Worm (Caenorhabditis elegans) whole organism, L4 larva: Measurements from ENCODE around the gene K09A9.6.

Source experiments
- D1046.2 ChIP-seq: fragments of 200-800 bp; sonication (Bioruptor generic); IDR thresholded peaks from 2 replicates; pipeline ENCODE4 v1.3.6; 2022; ENCODE audit warnings: missing genetic modification characterization, missing compliant biosample characterization
- F37D6.2 ChIP-seq: sonication (generic microtip); optimal IDR thresholded peaks from 2 replicates; lab custom pipeline; 2016; ENCODE audit warnings: mild to moderate bottlenecking, missing genetic modification characterization, missing compliant biosample characterization
- F44E2.7 ChIP-seq: fragments of 200-800 bp; sonication (Bioruptor generic); IDR thresholded peaks from 2 replicates; pipeline ENCODE4 v2.1.2; 2022; ENCODE audit warnings: missing genetic modification characterization, missing compliant biosample characterization
- T20F7.1 ChIP-seq: fragments of 200-800 bp; sonication (Bioruptor generic); optimal IDR thresholded peaks from 2 replicates; lab custom pipeline; 2018; ENCODE audit warnings: mild to moderate bottlenecking, missing genetic modification characterization, missing compliant biosample characterization
- ZK337.2 ChIP-seq: fragments of 200-800 bp; sonication (Bioruptor generic); IDR thresholded peaks from 2 replicates; pipeline ENCODE4 v1.3.6; 2022; ENCODE audit warnings: missing genetic modification reagents, missing genetic modification characterization, missing compliant biosample characterization
- arid-1 ChIP-seq: fragments of 200-800 bp; sonication (Bioruptor generic); conservative IDR thresholded peaks from 2 replicates; pipeline ENCODE4 v1.3.6; 2022; ENCODE audit warnings: missing genetic modification reagents, missing genetic modification characterization, missing compliant biosample characterization
- ceh-32 ChIP-seq: sonication (generic microtip); optimal IDR thresholded peaks from 2 replicates; lab custom pipeline; 2016; ENCODE audit warnings: mild to moderate bottlenecking, missing genetic modification characterization, missing compliant biosample characterization; ENCODE audit not compliant: poor library complexity
- ces-1 ChIP-seq: fragments of 150-350 bp; sonication (generic microtip); optimal IDR thresholded peaks from 4 replicates; lab custom pipeline; 2014; ENCODE audit warnings: missing biosample characterization, missing genetic modification reagents, missing genetic modification characterization
- cey-2 ChIP-seq: sonication (generic microtip); optimal IDR thresholded peaks from 3 replicates; lab custom pipeline; 2017; ENCODE audit warnings: missing genetic modification characterization, mild to moderate bottlenecking, missing compliant biosample characterization, antibody characterized with exemption, borderline replicate concordance; ENCODE audit not compliant: insufficient read depth
- daf-16 ChIP-seq, 3 experiments: sonication (generic microtip); optimal IDR thresholded peaks; 2 replicates each; lab custom pipeline; 2016 to 2017; ENCODE audit warnings: missing genetic modification characterization in 3 of 3, missing genetic modification reagents in 3 of 3, mild to moderate bottlenecking in 2 of 3, missing compliant biosample characterization in 2 of 3, missing biosample characterization in 1 of 3, moderate library complexity in 1 of 3
- dmd-6 ChIP-seq: fragments of 200-800 bp; sonication (Bioruptor generic); IDR thresholded peaks from 2 replicates; pipeline ENCODE4 v1.3.6; 2022; ENCODE audit warnings: missing genetic modification reagents, missing genetic modification characterization, missing compliant biosample characterization
- dmd-8 ChIP-seq: fragments of 200-800 bp; sonication (Bioruptor generic); IDR thresholded peaks from 2 replicates; pipeline ENCODE4 v1.3.6; 2022; ENCODE audit warnings: missing genetic modification characterization, missing compliant biosample characterization
- dve-1 ChIP-seq: sonication (generic microtip); optimal IDR thresholded peaks from 2 replicates; lab custom pipeline; 2017; ENCODE audit warnings: antibody characterized with exemption, mild to moderate bottlenecking, missing genetic modification characterization, missing compliant biosample characterization; ENCODE audit not compliant: insufficient read depth
- hlh-11 ChIP-seq: fragments of 200-800 bp; sonication (Bioruptor generic); optimal IDR thresholded peaks from 2 replicates; lab custom pipeline; 2018; ENCODE audit warnings: mild to moderate bottlenecking, missing genetic modification characterization, missing compliant biosample characterization
- lin-1 ChIP-seq: fragments of 200-800 bp; sonication (Bioruptor generic); IDR thresholded peaks from 2 replicates; pipeline ENCODE4 v1.3.6; 2022; ENCODE audit warnings: missing genetic modification reagents, missing genetic modification characterization, missing compliant biosample characterization
- lin-15B ChIP-seq: fragments of 150-350 bp; sonication (generic microtip); optimal IDR thresholded peaks from 3 replicates; lab custom pipeline; 2014; ENCODE audit warnings: missing biosample characterization, missing genetic modification characterization
- lin-39 ChIP-seq: fragments of 150-350 bp; optimal IDR thresholded peaks from 2 replicates; lab custom pipeline; 2014; ENCODE audit warnings: missing biosample characterization, missing genetic modification reagents, missing genetic modification characterization
- lir-3 ChIP-seq: sonication (generic microtip); optimal IDR thresholded peaks from 2 replicates; lab custom pipeline; 2016; ENCODE audit warnings: mild to moderate bottlenecking, missing genetic modification characterization, missing compliant biosample characterization
- lsy-2 ChIP-seq, 2 experiments: fragments of 150-350 bp in 1 of 2; sonication (generic microtip) in 1 of 2; optimal IDR thresholded peaks; 2 replicates each; lab custom pipeline; 2014 to 2017; ENCODE audit warnings: missing biosample characterization in 2 of 2, missing genetic modification characterization in 2 of 2
- mdl-1 ChIP-seq, 2 experiments: fragments of 150-350 bp in 1 of 2; sonication (generic microtip) in 1 of 2; optimal IDR thresholded peaks; 2 replicates each; lab custom pipeline; 2014 to 2017; ENCODE audit warnings: missing biosample characterization in 2 of 2, missing genetic modification characterization in 2 of 2
- mdt-29 ChIP-seq: fragments of 200-800 bp; sonication (Bioruptor generic); IDR thresholded peaks from 2 replicates; pipeline ENCODE4 v1.3.6; 2022; ENCODE audit warnings: missing genetic modification reagents, missing genetic modification characterization, missing compliant biosample characterization
- mep-1 ChIP-seq: fragments of 150-350 bp; sonication (generic microtip); optimal IDR thresholded peaks from 3 replicates; lab custom pipeline; 2014; ENCODE audit warnings: missing biosample characterization, missing genetic modification characterization
- nhr-102 ChIP-seq: sonication (generic microtip); optimal IDR thresholded peaks from 2 replicates; lab custom pipeline; 2016; ENCODE audit warnings: mild to moderate bottlenecking, missing genetic modification characterization, moderate library complexity, missing compliant biosample characterization
- nhr-11 ChIP-seq: fragments of 150-350 bp; optimal IDR thresholded peaks from 2 replicates; lab custom pipeline; 2014; ENCODE audit warnings: missing biosample characterization, missing genetic modification characterization
- nhr-28 ChIP-seq: fragments of 150-350 bp; optimal IDR thresholded peaks from 2 replicates; lab custom pipeline; 2014; ENCODE audit warnings: missing biosample characterization, missing genetic modification characterization
- pha-4 ChIP-seq, 2 experiments: fragments of 150-350 bp in 1 of 2; fragments of 200-800 bp in 1 of 2; sonication (Bioruptor generic) in 1 of 2; IDR thresholded peaks in 1 of 2; optimal IDR thresholded peaks in 1 of 2; 2 replicates each; pipeline versions ENCODE4 v1.3.6 to Lab custom; 2014 to 2022; ENCODE audit warnings: missing genetic modification characterization in 2 of 2, missing genetic modification reagents in 2 of 2, missing biosample characterization in 1 of 2, missing compliant biosample characterization in 1 of 2
- php-3 ChIP-seq: fragments of 200-800 bp; sonication (Bioruptor generic); IDR thresholded peaks from 2 replicates; pipeline ENCODE4 v1.3.6; 2022; ENCODE audit warnings: missing genetic modification reagents, missing genetic modification characterization, missing compliant biosample characterization
- snpc-1.2 ChIP-seq: fragments of 200-800 bp; sonication (Bioruptor generic); IDR thresholded peaks from 2 replicates; pipeline ENCODE4 v1.3.6; 2022; ENCODE audit warnings: missing genetic modification reagents, missing genetic modification characterization, missing compliant biosample characterization
- snpc-4 ChIP-seq: fragments of 150-350 bp; optimal IDR thresholded peaks from 2 replicates; lab custom pipeline; 2014; ENCODE audit warnings: missing biosample characterization, missing genetic modification characterization
- tra-1 ChIP-seq: fragments of 200-800 bp; sonication (Bioruptor generic); IDR thresholded peaks from 2 replicates; pipeline ENCODE4 v1.3.6; 2022; ENCODE audit warnings: missing genetic modification reagents, missing genetic modification characterization, missing compliant biosample characterization
- unc-62 ChIP-seq, 3 experiments: fragments of 150-350 bp in 1 of 3; sonication (generic microtip); optimal IDR thresholded peaks in 2 of 3; peaks in 1 of 3; 1 replicate in 1 of 3; 2 replicates in 2 of 3; lab custom pipeline; 2014 to 2017; ENCODE audit warnings: missing biosample characterization in 3 of 3, missing genetic modification characterization in 3 of 3, missing genetic modification reagents in 3 of 3, missing genotype in 1 of 3
- zfp-3 ChIP-seq: fragments of 200-800 bp; sonication (Bioruptor generic); conservative IDR thresholded peaks from 2 replicates; pipeline ENCODE4 v1.3.6; 2022; ENCODE audit warnings: missing genetic modification reagents, missing genetic modification characterization, missing compliant biosample characterization
- zip-2 ChIP-seq: fragments of 150-350 bp; optimal IDR thresholded peaks from 2 replicates; lab custom pipeline; 2014; ENCODE audit warnings: missing biosample characterization, missing genetic modification characterization

K09A9.6 gene

DNA sequence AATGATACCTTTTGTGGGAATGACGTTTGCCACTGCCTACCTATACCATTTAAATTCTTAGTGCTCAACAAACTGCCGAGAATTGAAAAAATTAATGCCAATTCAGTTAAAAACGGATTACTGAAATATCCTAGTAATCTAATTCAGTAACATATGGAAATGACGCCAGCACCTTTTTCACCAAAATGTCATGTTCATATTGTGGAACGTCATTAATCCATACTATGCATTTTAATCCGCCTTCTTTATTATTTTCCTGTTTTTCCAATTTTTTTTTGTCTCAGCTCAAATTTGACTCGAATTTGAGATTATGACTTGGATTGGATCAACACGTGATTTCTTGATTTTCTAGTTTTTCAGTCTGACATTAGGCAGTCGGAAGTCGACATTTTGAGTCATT lies 35.6 kb upstream of the K09A9.6 start:
- TF ChIP-seq mdt-29 (GFP tag; lab: Robert Waterston, UW) (no peak), unc-62 (GFP tag; optimal IDR thresholded peaks at IDR 0.05 in 1 of 2; lab: Kevin White, UChicago) (peak in 1 of 2 experiments; percentile 0), unc-62 (tag; optimal IDR thresholded peaks at IDR 0.05; lab: Kevin White, UChicago) (no peak), zfp-3 (GFP tag; lab: Robert Waterston, UW) (no peak)

ce11 chrX:15544671-15545070 lies 32.4 kb upstream of the K09A9.6 start:
- no peak for TF ChIP-seq D1046.2 (GFP tag; lab: Robert Waterston, UW)
- peak; percentile 86 for TF ChIP-seq dmd-6 (GFP tag; lab: Robert Waterston, UW)
- TF ChIP-seq tra-1: peak; percentile 63
- no peak for TF ChIP-seq daf-16 (GFP tag; optimal IDR thresholded peaks at IDR 0.05; lab: Kevin White, UChicago)
- peak; percentile 21 for TF ChIP-seq daf-16 (tag; optimal IDR thresholded peaks at IDR 0.05; lab: Kevin White, UChicago)
- TF ChIP-seq nhr-11 (tag; lab: Kevin White, UChicago): no peak
- TF ChIP-seq php-3 (GFP tag; lab: Robert Waterston, UW): peak; percentile 94
- no peak for TF ChIP-seq lir-3 (tag; lab: Kevin White, UChicago)
- TF ChIP-seq nhr-28 (tag; lab: Kevin White, UChicago): peak; percentile 10
- TF ChIP-seq lin-15B (tag; lab: Kevin White, UChicago): no peak
- TF ChIP-seq ceh-32: no peak
- no peak for TF ChIP-seq ces-1 (GFP tag; lab: Kevin White, UChicago)
- peak; percentile 68 for TF ChIP-seq hlh-11 (tag; lab: Kevin White, UChicago)
- no peak for TF ChIP-seq F37D6.2 (tag; lab: Kevin White, UChicago)
- TF ChIP-seq dmd-8 (GFP tag; lab: Robert Waterston, UW): no peak
- no peak for TF ChIP-seq pha-4 (GFP tag; IDR thresholded peaks at IDR 0.05; lab: Robert Waterston, UW)
- no peak for TF ChIP-seq pha-4 (tag; optimal IDR thresholded peaks at IDR 0.05; lab: Kevin White, UChicago)
- no peak for TF ChIP-seq zip-2 (tag; lab: Kevin White, UChicago)
- TF ChIP-seq dve-1 (tag; lab: Kevin White, UChicago): peak; percentile 69
- 0 out of 2 replicates have a peak, but pooled peaks have one; percentile 39 for TF ChIP-seq lin-1
- no peak for TF ChIP-seq mdl-1 (tag; optimal IDR thresholded peaks at IDR 0.05; lab: Kevin White, UChicago)
- TF ChIP-seq, all 104 proteins: peak for 8

DNA sequence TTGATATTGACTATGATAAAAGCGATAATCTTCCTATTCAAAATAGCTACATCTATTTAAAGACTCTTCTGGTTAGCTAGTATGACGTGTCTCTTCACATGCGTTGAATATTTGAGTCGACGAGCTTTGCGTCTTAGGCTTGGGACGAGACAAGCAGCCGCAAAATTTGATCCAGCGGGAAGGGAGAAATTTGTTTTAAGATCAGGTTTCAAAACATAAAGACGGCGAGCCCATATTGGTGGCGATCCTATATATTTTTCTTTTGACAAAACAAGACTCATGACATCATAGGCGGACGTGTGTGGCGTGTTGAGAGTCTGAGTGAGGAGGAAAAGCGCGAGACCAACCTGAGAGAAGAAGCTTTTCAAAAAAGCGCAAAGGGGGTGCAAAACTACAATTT lies 31.6 kb upstream of the K09A9.6 start:
- no peak for TF ChIP-seq nhr-102 (tag; lab: Kevin White, UChicago)
- TF ChIP-seq lin-39: no peak
- no peak for TF ChIP-seq cey-2 (tag; lab: Kevin White, UChicago)
- no peak for TF ChIP-seq F37D6.2 (tag; lab: Kevin White, UChicago)
- 0 out of 2 replicates have a peak, but pooled peaks have one; percentile 22 for TF ChIP-seq dmd-6 (GFP tag; lab: Robert Waterston, UW)
- no peak for TF ChIP-seq lsy-2 (tag; optimal IDR thresholded peaks at IDR 0.05; lab: Kevin White, UChicago)
- no peak for TF ChIP-seq F44E2.7 (GFP tag; lab: Robert Waterston, UW)
- no peak for TF ChIP-seq ZK337.2 (GFP tag; lab: Robert Waterston, UW)
- TF ChIP-seq, all 104 proteins: peak for 1

DNA sequence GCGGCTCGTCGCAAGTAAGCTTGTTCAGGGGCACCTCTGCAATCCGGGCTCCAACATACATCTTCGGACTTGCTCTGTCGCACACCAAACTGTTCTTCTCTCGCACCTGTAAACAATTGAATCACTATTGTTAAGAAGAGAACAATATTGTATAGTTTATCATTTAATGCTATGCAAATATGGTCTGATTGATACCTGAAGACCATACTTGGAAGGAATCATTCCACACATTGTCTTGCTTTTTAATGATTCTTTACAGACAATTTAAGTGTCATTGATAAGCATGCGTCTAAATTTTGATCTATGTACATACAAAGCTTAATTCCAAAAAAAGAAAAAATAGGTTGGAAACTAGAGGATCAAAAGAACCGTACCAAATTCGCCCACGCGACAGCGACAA lies 30.1 kb upstream of the K09A9.6 start:
- TF ChIP-seq mep-1: no peak
- no peak for TF ChIP-seq snpc-1.2 (GFP tag; lab: Robert Waterston, UW)
- TF ChIP-seq dmd-6 (GFP tag; lab: Robert Waterston, UW): peak; percentile 12; the same call in 1 of the 2 replicates
- no peak for TF ChIP-seq T20F7.1 (GFP tag; lab: Kevin White, UChicago)
- TF ChIP-seq D1046.2 (GFP tag; lab: Robert Waterston, UW): 0 out of 2 replicates have a peak, but pooled peaks have one; percentile 11
- TF ChIP-seq arid-1 (GFP tag; lab: Robert Waterston, UW): no peak
- TF ChIP-seq nhr-28 (tag; lab: Kevin White, UChicago): peak; percentile 1
- no peak for TF ChIP-seq ZK337.2 (GFP tag; lab: Robert Waterston, UW)
- no peak for TF ChIP-seq snpc-4 (tag; lab: Kevin White, UChicago)
- no peak for TF ChIP-seq daf-16 (GFP tag; optimal IDR thresholded peaks at IDR 0.05; lab: Kevin White, UChicago)
- peak; percentile 20 for TF ChIP-seq daf-16 (tag; optimal IDR thresholded peaks at IDR 0.05; lab: Kevin White, UChicago)
